Worm (Caenorhabditis elegans): ENCODE data around the gene nlp-36.

- no peak for TF ChIP-seq hlh-1 (tag; optimal IDR thresholded peaks at IDR 0.05)
- no peak for TF ChIP-seq nhr-28 (tag; optimal IDR thresholded peaks at IDR 0.05)
- TF ChIP-seq lin-13 (tag; optimal IDR thresholded peaks at IDR 0.05), result no peak
- TF ChIP-seq elt-3 (tag; optimal IDR thresholded peaks at IDR 0.05), result no peak
- TF ChIP-seq cnd-1 (tag; optimal IDR thresholded peaks at IDR 0.05), result no peak
- TF ChIP-seq mep-1 (tag; optimal IDR thresholded peaks at IDR 0.05), result no peak
- no peak for TF ChIP-seq blmp-1 (tag; optimal IDR thresholded peaks at IDR 0.05)
- no peak for TF ChIP-seq flh-1 (GFP tag; optimal IDR thresholded peaks at IDR 0.05)
- TF ChIP-seq unc-62 (GFP tag; optimal IDR thresholded peaks at IDR 0.05), result no peak
- no peak for TF ChIP-seq ztf-11 (tag; optimal IDR thresholded peaks at IDR 0.05)
These were observed 16.1 kb upstream of the nlp-36 start for ce11 chrIII:9472464-9472863.

Data from whole organism, mixed stage, embryonic.